Fruit fly (Drosophila melanogaster): ENCODE results near the gene bru2.

The bru2 gene

DNA sequence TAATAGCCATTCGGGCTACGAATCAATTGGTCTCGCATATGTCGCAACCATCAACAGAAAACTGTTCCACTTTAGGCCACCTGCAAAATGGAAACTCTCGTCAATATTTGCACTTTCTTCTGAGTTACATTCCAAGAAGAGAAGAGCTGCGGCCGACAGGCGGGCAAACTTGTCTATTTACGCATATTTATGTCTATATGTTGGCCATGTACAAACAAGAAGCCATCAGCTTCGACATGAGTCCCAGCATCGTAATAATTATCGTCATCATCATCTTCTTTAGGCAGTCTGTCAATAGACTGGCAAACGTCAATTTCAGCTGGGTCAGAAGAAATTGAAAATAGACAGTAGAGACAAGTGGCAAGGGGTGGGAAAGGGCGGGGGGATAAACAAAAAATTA lies 27.7 kb downstream of the bru2 start:
- TF ChIP-seq CG9705 (GFP tag; optimal IDR thresholded peaks at IDR 0.05) (no peak), Dfd (GFP tag; optimal IDR thresholded peaks at IDR 0.05) (no peak), Dif (GFP tag; optimal IDR thresholded peaks at IDR 0.05; ENCODE audit: partially characterized antibody) (no peak), dl (GFP tag; optimal IDR thresholded peaks at IDR 0.05; ENCODE audit: insufficient read depth in 1 of 2, partially characterized antibody in 2 of 2) (no peak), Sp1 (GFP tag; optimal IDR thresholded peaks at IDR 0.05) (no peak), rgr (GFP tag; optimal IDR thresholded peaks at IDR 0.05) (no peak), dmrt93B (GFP tag; optimal IDR thresholded peaks at IDR 0.05) (no peak), Mio (GFP tag; optimal IDR thresholded peaks at IDR 0.05) (no peak), brk (GFP tag; optimal IDR thresholded peaks at IDR 0.05) (no peak), woc (GFP tag; optimal IDR thresholded peaks at IDR 0.05) (no peak), N (GFP tag; optimal IDR thresholded peaks at IDR 0.05) (no peak), pan (optimal IDR thresholded peaks at IDR 0.05) (no peak), CG32264 (GFP tag; optimal IDR thresholded peaks at IDR 0.05) (no peak), Myc (optimal IDR thresholded peaks at IDR 0.05) (no peak), Hr83 (GFP tag; optimal IDR thresholded peaks at IDR 0.05; ENCODE audit: poor library complexity, severe bottlenecking) (no peak), jim (GFP tag; optimal IDR thresholded peaks at IDR 0.05) (no peak), lola (GFP tag; optimal IDR thresholded peaks at IDR 0.05) (no peak), Abd-B (GFP tag; optimal IDR thresholded peaks at IDR 0.05) (no peak), ey (GFP tag; optimal IDR thresholded peaks at IDR 0.05) (no peak), GATAd (GFP tag; optimal IDR thresholded peaks at IDR 0.05) (no peak)

DNA sequence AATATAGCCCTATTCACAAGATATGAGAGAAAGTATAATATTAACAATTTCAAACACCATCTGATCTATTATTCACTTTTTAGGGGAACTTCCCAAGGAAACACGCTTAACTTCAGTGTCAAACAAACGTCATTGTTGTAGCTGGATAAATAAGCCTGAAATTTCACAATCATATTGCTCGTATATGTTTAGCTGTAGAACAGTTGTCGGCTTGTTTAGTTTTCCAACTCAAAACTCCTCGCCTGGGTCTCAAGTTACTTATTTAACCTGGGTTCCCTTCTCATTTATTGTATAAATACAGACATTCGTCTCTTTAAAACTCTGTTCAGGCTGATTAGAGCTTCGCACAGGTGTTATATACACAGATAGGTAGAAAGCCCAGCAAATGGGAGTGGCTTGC lies 28.4 kb downstream of the bru2 start:
- TF ChIP-seq Hr83 (GFP tag; optimal IDR thresholded peaks at IDR 0.05; ENCODE audit: poor library complexity, severe bottlenecking) (peak; percentile 93), Rel (GFP tag; optimal IDR thresholded peaks at IDR 0.05) (no peak), Rel (tag; optimal IDR thresholded peaks at IDR 0.05) (no peak), OdsH (GFP tag; optimal IDR thresholded peaks at IDR 0.05) (peak; percentile 56), Hnf4 (GFP tag; optimal IDR thresholded peaks at IDR 0.05) (peak; percentile 36), N (GFP tag; optimal IDR thresholded peaks at IDR 0.05) (no peak), GATAd (GFP tag; optimal IDR thresholded peaks at IDR 0.05) (no peak), brk (GFP tag; optimal IDR thresholded peaks at IDR 0.05) (peak; percentile 34), dl (GFP tag; optimal IDR thresholded peaks at IDR 0.05; ENCODE audit: insufficient read depth in 1 of 2, partially characterized antibody in 2 of 2) (no peak), foxo (GFP tag; optimal IDR thresholded peaks at IDR 0.05) (peak in 1 of 2 experiments; percentile 19), CG9705 (GFP tag; optimal IDR thresholded peaks at IDR 0.05) (no peak), fru (GFP tag; optimal IDR thresholded peaks at IDR 0.05) (peak; percentile 40), HLH106 (tag; optimal IDR thresholded peaks at IDR 0.05) (no peak), jim (GFP tag; optimal IDR thresholded peaks at IDR 0.05) (peak; percentile 40), Myc (optimal IDR thresholded peaks at IDR 0.05) (no peak), h (GFP tag; optimal IDR thresholded peaks at IDR 0.05) (peak; percentile 56), usp (GFP tag; optimal IDR thresholded peaks at IDR 0.05) (no peak), sv (GFP tag; optimal IDR thresholded peaks at IDR 0.05) (no peak), rgr (GFP tag; optimal IDR thresholded peaks at IDR 0.05) (peak; percentile 57)

DNA sequence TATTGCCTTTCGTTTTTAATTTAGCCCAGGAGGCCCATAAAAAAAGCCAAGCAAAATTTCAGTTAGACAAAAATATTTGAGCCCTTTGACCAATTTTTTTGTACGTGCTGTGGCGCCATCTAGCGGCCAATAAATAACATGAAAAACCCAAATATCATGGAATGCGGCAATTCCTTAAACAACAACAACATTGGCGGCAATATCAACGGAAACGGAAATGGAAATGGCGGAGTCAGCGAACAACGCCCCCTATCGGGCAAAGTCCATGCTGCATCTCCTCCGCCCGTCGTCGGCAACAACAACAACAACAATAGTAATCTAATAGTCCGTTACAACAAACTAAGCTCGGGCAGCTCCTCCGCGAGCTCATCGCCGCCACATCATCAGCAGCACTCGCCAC lies 29.5 kb downstream of the bru2 start:
- no peak for TF ChIP-seq CG9705 (GFP tag; optimal IDR thresholded peaks at IDR 0.05)
- TF ChIP-seq Sp1 (GFP tag; optimal IDR thresholded peaks at IDR 0.05), result no peak
- TF ChIP-seq GATAd (GFP tag; optimal IDR thresholded peaks at IDR 0.05), result no peak
- no peak for TF ChIP-seq woc (GFP tag; optimal IDR thresholded peaks at IDR 0.05)
- TF ChIP-seq pan (optimal IDR thresholded peaks at IDR 0.05), result no peak

DNA sequence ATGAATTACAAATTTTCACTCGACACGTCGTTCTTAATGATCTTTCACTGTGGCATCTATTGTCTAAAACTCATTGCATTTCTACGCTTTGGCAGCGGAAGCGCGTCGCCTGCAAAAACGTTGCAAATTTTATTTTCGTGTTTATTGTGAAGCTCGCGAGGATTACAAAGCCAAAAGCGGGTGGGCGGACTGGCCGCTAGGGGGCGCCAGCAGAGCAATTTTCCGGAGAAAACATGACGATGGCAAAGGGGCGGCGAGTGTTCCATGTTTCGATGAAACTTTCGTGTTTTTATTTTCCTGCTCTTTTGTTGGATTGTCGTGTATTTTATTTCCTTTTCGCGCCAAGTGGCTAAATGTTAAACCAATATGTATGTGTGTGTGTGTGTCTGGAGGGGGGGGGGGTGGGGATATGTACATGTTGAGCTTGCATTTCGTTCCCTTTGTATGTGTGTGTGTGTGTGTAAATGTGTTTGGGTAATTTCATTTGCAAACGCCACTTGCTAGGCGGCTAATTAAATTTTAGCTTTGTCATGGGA lies 30.6 kb downstream of the bru2 start:
- TF ChIP-seq sv (GFP tag; optimal IDR thresholded peaks at IDR 0.05) (no peak), ey (GFP tag; optimal IDR thresholded peaks at IDR 0.05) (no peak), Dfd (GFP tag; optimal IDR thresholded peaks at IDR 0.05) (peak; percentile 1), dl (GFP tag; optimal IDR thresholded peaks at IDR 0.05; ENCODE audit: insufficient read depth in 1 of 2, partially characterized antibody in 2 of 2) (no peak), brk (GFP tag; optimal IDR thresholded peaks at IDR 0.05) (no peak)

DNA sequence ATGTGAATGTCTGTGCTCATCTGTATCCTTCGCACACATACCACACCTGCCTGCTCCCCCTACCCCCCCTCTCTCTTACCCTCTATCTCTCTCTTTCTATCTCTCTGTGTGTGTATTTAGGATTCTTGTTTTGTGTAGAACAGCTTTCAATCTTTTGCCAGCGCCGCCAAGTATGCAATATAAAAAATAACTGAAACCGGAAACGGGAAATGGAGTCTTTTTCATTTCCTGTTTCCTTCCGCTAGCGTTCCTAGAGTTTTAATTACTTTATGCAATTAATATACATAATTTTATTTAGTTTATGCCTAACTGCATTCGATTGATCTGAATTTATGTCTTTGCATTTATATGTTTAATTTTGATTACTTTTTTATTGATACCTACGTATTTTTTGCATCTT lies 48.4 kb downstream of the bru2 start:
- TF ChIP-seq Rel (GFP tag; optimal IDR thresholded peaks at IDR 0.05), result no peak
- TF ChIP-seq Rel (tag; optimal IDR thresholded peaks at IDR 0.05), result no peak

All from whole organism, wandering third instar larva.